Worm (Caenorhabditis elegans) whole organism, late embryonic: ENCODE results near the gene pgl-2.

Experiments
- K02D7.2 ChIP-seq: sonication (generic microtip); optimal IDR thresholded peaks from 2 replicates; lab custom pipeline; 2017; ENCODE audit warnings: mild to moderate bottlenecking, missing genetic modification characterization, missing compliant biosample characterization
- ceh-22 ChIP-seq: sonication (generic microtip); optimal IDR thresholded peaks from 2 replicates; lab custom pipeline; 2017; ENCODE audit warnings: missing biosample characterization, missing genetic modification characterization
- dmd-4 ChIP-seq: sonication (generic microtip); optimal IDR thresholded peaks from 2 replicates; lab custom pipeline; 2016; ENCODE audit warnings: borderline replicate concordance, missing genetic modification characterization, missing compliant biosample characterization
- elt-2 ChIP-seq: sonication (generic microtip); optimal IDR thresholded peaks from 2 replicates; lab custom pipeline; 2016; ENCODE audit warnings: missing genetic modification reagents, missing genetic modification characterization, missing compliant biosample characterization
- fkh-10 ChIP-seq: fragments of 150-350 bp; optimal IDR thresholded peaks from 2 replicates; lab custom pipeline; 2014; ENCODE audit warnings: missing biosample characterization, missing genetic modification reagents, missing genetic modification characterization
- hlh-13 ChIP-seq: fragments of 200-800 bp; sonication (Bioruptor generic); optimal IDR thresholded peaks from 2 replicates; lab custom pipeline; 2018; ENCODE audit warnings: mild to moderate bottlenecking, missing genetic modification characterization, missing compliant biosample characterization
- hlh-30 ChIP-seq: sonication (generic microtip); optimal IDR thresholded peaks from 2 replicates; lab custom pipeline; 2017; ENCODE audit warnings: antibody characterized with exemption, missing genetic modification characterization, missing compliant biosample characterization; ENCODE audit not compliant: insufficient read depth
- lin-11 ChIP-seq: fragments of 200-800 bp; sonication (Bioruptor generic); optimal IDR thresholded peaks from 2 replicates; lab custom pipeline; 2018; ENCODE audit warnings: mild to moderate bottlenecking, missing genetic modification characterization, missing compliant biosample characterization
- npax-4 ChIP-seq: sonication (generic microtip); optimal IDR thresholded peaks from 2 replicates; lab custom pipeline; 2016; ENCODE audit warnings: missing genetic modification characterization, missing compliant biosample characterization
- ref-2 ChIP-seq: sonication (generic microtip); optimal IDR thresholded peaks from 2 replicates; lab custom pipeline; 2016; ENCODE audit warnings: missing genetic modification characterization, missing compliant biosample characterization
- unc-86 ChIP-seq: sonication (generic microtip); optimal IDR thresholded peaks from 2 replicates; lab custom pipeline; 2016; ENCODE audit warnings: missing genetic modification characterization, missing compliant biosample characterization
- ztf-16 ChIP-seq: sonication (generic microtip); optimal IDR thresholded peaks from 2 replicates; lab custom pipeline; 2017; ENCODE audit warnings: missing genetic modification characterization, missing compliant biosample characterization

DNA sequence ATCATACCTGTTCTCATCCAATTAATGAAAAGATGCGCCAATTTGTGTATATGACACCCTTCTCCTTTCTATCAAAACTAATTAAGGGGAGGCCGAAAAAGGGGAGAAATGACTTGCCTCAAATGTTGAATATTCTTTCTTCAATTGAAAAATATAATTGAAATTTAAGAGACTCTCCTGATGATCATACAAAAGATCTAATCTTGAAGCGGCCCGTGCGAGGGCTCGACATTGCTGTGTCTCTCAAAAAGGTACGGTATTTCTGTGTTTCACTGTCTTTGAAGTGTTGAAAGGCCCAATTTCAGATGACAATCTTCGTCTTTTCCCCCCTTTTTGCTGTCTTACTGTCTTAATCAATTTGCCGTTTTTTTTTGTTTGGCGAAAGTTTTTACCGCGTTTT, 54.2 kb downstream of the pgl-2 start:
- no peak for TF ChIP-seq elt-2
- no peak for TF ChIP-seq ref-2 (tag; lab: Kevin White, UChicago)
- no peak for TF ChIP-seq lin-11
- TF ChIP-seq ztf-16 (tag; lab: Kevin White, UChicago): no peak
- no peak for TF ChIP-seq fkh-10
- no peak for TF ChIP-seq ceh-22 (tag; lab: Kevin White, UChicago)
- TF ChIP-seq unc-86 (tag; lab: Kevin White, UChicago): no peak
- TF ChIP-seq dmd-4: no peak
- TF ChIP-seq npax-4 (tag; lab: Kevin White, UChicago): no peak
- no peak for TF ChIP-seq hlh-30 (tag; lab: Kevin White, UChicago)
- no peak for TF ChIP-seq hlh-13 (GFP tag; lab: Kevin White, UChicago)
- no peak for TF ChIP-seq K02D7.2 (tag; lab: Kevin White, UChicago)
